Fruit fly (Drosophila melanogaster) whole organism, embryonic: ENCODE results near the gene CG14142.
A peak's percentile ranks its signal among the peaks of the same experiment; 100 is the strongest.

Experiments
- Asciz ChIP-seq: fragments of 200-800 bp; sonication (Bioruptor generic); optimal IDR thresholded peaks from 2 replicates; lab custom pipeline; 2017; ENCODE audit warnings: missing biosample characterization, mild to moderate bottlenecking, missing genetic modification characterization, missing genetic modification reagents
- Atf3 ChIP-seq: fragments of 200-800 bp; sonication (Bioruptor generic); optimal IDR thresholded peaks from 3 replicates; lab custom pipeline; 2016; ENCODE audit warnings: missing biosample characterization, missing genetic modification characterization
- Awh ChIP-seq: fragments of 200-800 bp; sonication (Bioruptor generic); IDR thresholded peaks from 2 replicates; pipeline ENCODE4, ENCODE4 v1.3.6; 2022; ENCODE audit warnings: missing biosample characterization, missing genetic modification characterization
- CG11093 ChIP-seq: fragments of 200-800 bp; sonication (Bioruptor generic); IDR thresholded peaks from 3 replicates; pipeline ENCODE4 v1.3.6; 2022; ENCODE audit warnings: missing biosample characterization, missing genetic modification characterization
- CG11247 ChIP-seq: fragments of 200-800 bp; sonication (Bioruptor generic); IDR thresholded peaks from 2 replicates; pipeline ENCODE4 v1.3.6; 2022; ENCODE audit warnings: missing biosample characterization, missing genetic modification characterization
- CG11398 ChIP-seq: fragments of 200-800 bp; sonication (Bioruptor generic); optimal IDR thresholded peaks from 2 replicates; lab custom pipeline; 2016; ENCODE audit warnings: missing biosample characterization, missing genetic modification characterization
- CG11560 ChIP-seq: fragments of 200-800 bp; sonication (Bioruptor generic); IDR thresholded peaks from 3 replicates; pipeline ENCODE4 v1.3.6; 2022; ENCODE audit warnings: missing biosample characterization, missing genetic modification characterization
- CG13123 ChIP-seq: fragments of 200-800 bp; sonication (Bioruptor generic); optimal IDR thresholded peaks from 2 replicates; lab custom pipeline; 2016; ENCODE audit warnings: missing biosample characterization, missing genetic modification characterization
- CG13775 ChIP-seq: fragments of 200-800 bp; sonication (Bioruptor generic); optimal IDR thresholded peaks from 3 replicates; lab custom pipeline; 2017; ENCODE audit warnings: missing biosample characterization, mild to moderate bottlenecking, missing genetic modification characterization
- CG14014 ChIP-seq: fragments of 200-800 bp; sonication (Bioruptor generic); IDR thresholded peaks from 2 replicates; pipeline ENCODE4 v1.3.6; 2022; ENCODE audit warnings: missing biosample characterization, missing genetic modification characterization
- CG14667 ChIP-seq: fragments of 200-800 bp; sonication (Bioruptor generic); IDR thresholded peaks from 2 replicates; pipeline ENCODE4 v1.3.6; 2022; ENCODE audit warnings: missing biosample characterization, missing genetic modification characterization
- CG14965 ChIP-seq: fragments of 200-800 bp; sonication (Bioruptor generic); optimal IDR thresholded peaks from 2 replicates; lab custom pipeline; 2016; ENCODE audit warnings: missing biosample characterization, missing genetic modification characterization, borderline replicate concordance
- CG15696 ChIP-seq: fragments of 200-800 bp; sonication (Bioruptor generic); optimal IDR thresholded peaks from 2 replicates; lab custom pipeline; 2019; ENCODE audit warnings: missing biosample characterization, mild to moderate bottlenecking, missing genetic modification characterization, moderate library complexity
- CG17568 ChIP-seq: fragments of 200-800 bp; sonication (Bioruptor generic); optimal IDR thresholded peaks from 2 replicates; lab custom pipeline; 2018; ENCODE audit warnings: missing biosample characterization, mild to moderate bottlenecking, missing genetic modification characterization, moderate library complexity
- CG17612 ChIP-seq: fragments of 200-800 bp; sonication (Bioruptor generic); IDR thresholded peaks from 2 replicates; pipeline ENCODE4 v1.3.6; 2022; ENCODE audit warnings: missing biosample characterization, missing genetic modification characterization
- CG17802 ChIP-seq: fragments of 200-800 bp; sonication (Bioruptor generic); optimal IDR thresholded peaks from 2 replicates; lab custom pipeline; 2018; ENCODE audit warnings: missing biosample characterization, mild to moderate bottlenecking, missing genetic modification characterization, moderate library complexity
- CG2199 ChIP-seq: fragments of 200-800 bp; sonication (Bioruptor generic); IDR thresholded peaks from 3 replicates; pipeline ENCODE4 v1.3.6; 2022; ENCODE audit warnings: missing biosample characterization, missing genetic modification characterization
- CG31224 ChIP-seq: fragments of 200-800 bp; sonication (Bioruptor generic); IDR thresholded peaks from 2 replicates; pipeline ENCODE4 v1.3.6; 2022; ENCODE audit warnings: missing biosample characterization, missing genetic modification characterization
- CG32532 ChIP-seq: fragments of 200-800 bp; sonication (Bioruptor generic); IDR thresholded peaks from 2 replicates; pipeline ENCODE4 v1.3.6; 2022; ENCODE audit warnings: missing biosample characterization, missing genetic modification characterization
- CG4707 ChIP-seq: fragments of 200-800 bp; sonication (Bioruptor generic); optimal IDR thresholded peaks from 2 replicates; lab custom pipeline; 2018; ENCODE audit warnings: missing biosample characterization, mild to moderate bottlenecking, missing genetic modification characterization, moderate library complexity
- CG5180 ChIP-seq: fragments of 200-800 bp; sonication (Bioruptor generic); optimal IDR thresholded peaks from 3 replicates; lab custom pipeline; 2017; ENCODE audit warnings: missing biosample characterization, missing genetic modification characterization, mild to moderate bottlenecking, moderate library complexity, missing genetic modification reagents
- CG6854 ChIP-seq: fragments of 200-800 bp; sonication (Bioruptor generic); optimal IDR thresholded peaks from 3 replicates; lab custom pipeline; 2017; ENCODE audit warnings: missing biosample characterization, mild to moderate bottlenecking, missing genetic modification characterization
- CG7963 ChIP-seq: fragments of 200-800 bp; sonication (Bioruptor generic); IDR thresholded peaks from 3 replicates; pipeline ENCODE4 v1.3.6; 2022; ENCODE audit warnings: missing biosample characterization, missing genetic modification characterization; ENCODE audit not compliant: partially characterized antibody
- CG8281 ChIP-seq: fragments of 200-800 bp; sonication (Bioruptor generic); optimal IDR thresholded peaks from 2 replicates; lab custom pipeline; 2018; ENCODE audit warnings: missing biosample characterization, mild to moderate bottlenecking, missing genetic modification characterization, moderate library complexity
- CG8359 ChIP-seq: fragments of 200-800 bp; sonication (Bioruptor generic); optimal IDR thresholded peaks from 2 replicates; lab custom pipeline; 2017; ENCODE audit warnings: missing biosample characterization, mild to moderate bottlenecking, missing genetic modification characterization, borderline replicate concordance
- D19A ChIP-seq: fragments of 200-800 bp; optimal IDR thresholded peaks from 3 replicates; lab custom pipeline; 2019; ENCODE audit warnings: missing biosample characterization, mild to moderate bottlenecking, missing genetic modification characterization, moderate library complexity
- Doc2 ChIP-seq: fragments of 200-800 bp; sonication (Bioruptor generic); IDR thresholded peaks from 2 replicates; pipeline ENCODE4 v1.3.6; 2022; ENCODE audit warnings: missing biosample characterization, missing genetic modification characterization
- Drgx ChIP-seq: fragments of 200-800 bp; sonication (Bioruptor generic); IDR thresholded peaks from 2 replicates; pipeline ENCODE4 v1.3.6; 2022; ENCODE audit warnings: missing biosample characterization, missing genetic modification characterization
- Gug ChIP-seq: fragments of 200-800 bp; sonication (Bioruptor generic); IDR thresholded peaks from 4 replicates; pipeline ENCODE4 v1.3.6; 2022; ENCODE audit warnings: missing biosample characterization, missing genetic modification characterization
- HHEX ChIP-seq: fragments of 200-800 bp; sonication (Bioruptor generic); optimal IDR thresholded peaks from 3 replicates; lab custom pipeline; 2017; ENCODE audit warnings: missing biosample characterization, mild to moderate bottlenecking, missing genetic modification characterization, missing genetic modification reagents
- Hr39 ChIP-seq: fragments of >200 bp; optimal IDR thresholded peaks from 2 replicates; lab custom pipeline; 2017
- Lhr ChIP-seq: fragments of 200-800 bp; sonication (Bioruptor generic); optimal IDR thresholded peaks from 3 replicates; lab custom pipeline; 2017; ENCODE audit warnings: mild to moderate bottlenecking, missing biosample characterization, missing genetic modification reagents, missing genetic modification characterization
- Nf-YB ChIP-seq: fragments of 200-800 bp; sonication (Bioruptor generic); optimal IDR thresholded peaks from 3 replicates; lab custom pipeline; 2019; ENCODE audit warnings: missing biosample characterization, mild to moderate bottlenecking, missing genetic modification characterization, moderate library complexity
- abd-A ChIP-seq: fragments of 200-800 bp; sonication (Bioruptor generic); optimal IDR thresholded peaks from 3 replicates; lab custom pipeline; 2019; ENCODE audit warnings: missing biosample characterization, mild to moderate bottlenecking, missing genetic modification characterization, moderate library complexity
- amos ChIP-seq: fragments of 200-800 bp; sonication (Bioruptor generic); IDR thresholded peaks from 2 replicates; pipeline ENCODE4 v1.3.6; 2022; ENCODE audit warnings: missing biosample characterization, missing genetic modification characterization; ENCODE audit not compliant: partially characterized antibody
- bab2 ChIP-seq: fragments of 200-800 bp; sonication (Bioruptor generic); optimal IDR thresholded peaks from 2 replicates; lab custom pipeline; 2016; ENCODE audit warnings: missing biosample characterization, missing genetic modification characterization
- bbx ChIP-seq: fragments of 200-800 bp; sonication (Bioruptor generic); IDR thresholded peaks from 2 replicates; pipeline ENCODE4 v1.3.6; 2022; ENCODE audit warnings: missing biosample characterization, missing genetic modification characterization; ENCODE audit not compliant: partially characterized antibody
- br ChIP-seq: fragments of >200 bp; optimal IDR thresholded peaks from 2 replicates; lab custom pipeline; 2017
- btn ChIP-seq: fragments of 200-800 bp; sonication (Bioruptor generic); optimal IDR thresholded peaks from 2 replicates; lab custom pipeline; 2016; ENCODE audit warnings: missing biosample characterization, missing genetic modification characterization
- cg ChIP-seq: fragments of 200-800 bp; sonication (Bioruptor generic); optimal IDR thresholded peaks from 3 replicates; lab custom pipeline; 2019; ENCODE audit warnings: missing biosample characterization, mild to moderate bottlenecking, missing genetic modification characterization, moderate library complexity
- chinmo ChIP-seq: fragments of 200-800 bp; sonication (Bioruptor generic); IDR thresholded peaks from 4 replicates; pipeline ENCODE4 v1.3.6; 2022; ENCODE audit warnings: missing biosample characterization, missing genetic modification characterization; ENCODE audit not compliant: partially characterized antibody
- crc ChIP-seq: fragments of 200-800 bp; sonication (Bioruptor generic); optimal IDR thresholded peaks from 2 replicates; lab custom pipeline; 2016; ENCODE audit warnings: missing biosample characterization, missing genetic modification characterization
- croc ChIP-seq: fragments of 200-800 bp; sonication (Bioruptor generic); conservative IDR thresholded peaks from 3 replicates; pipeline ENCODE4 v1.3.6; 2022; ENCODE audit warnings: missing biosample characterization, missing genetic modification characterization
- fd3F ChIP-seq: fragments of 200-800 bp; sonication (Bioruptor generic); optimal IDR thresholded peaks from 2 replicates; lab custom pipeline; 2018; ENCODE audit warnings: missing biosample characterization, mild to moderate bottlenecking, missing genetic modification characterization, moderate library complexity
- gcm2 ChIP-seq: fragments of 200-800 bp; sonication (Bioruptor generic); optimal IDR thresholded peaks from 2 replicates; lab custom pipeline; 2016; ENCODE audit warnings: missing biosample characterization, missing genetic modification characterization
- luna ChIP-seq: fragments of 200-800 bp; sonication (Bioruptor generic); optimal IDR thresholded peaks from 2 replicates; lab custom pipeline; 2016; ENCODE audit warnings: missing biosample characterization, missing genetic modification characterization
- mam ChIP-seq: fragments of 200-800 bp; sonication (Bioruptor generic); optimal IDR thresholded peaks from 3 replicates; lab custom pipeline; 2016; ENCODE audit warnings: missing biosample characterization, missing genetic modification characterization
- otp ChIP-seq: fragments of 200-800 bp; sonication (Bioruptor generic); IDR thresholded peaks from 3 replicates; pipeline ENCODE4, ENCODE4 v1.3.6; 2022; ENCODE audit warnings: missing biosample characterization, missing genetic modification characterization
- pnt ChIP-seq: fragments of 200-800 bp; sonication (Bioruptor generic); optimal IDR thresholded peaks from 3 replicates; lab custom pipeline; 2016; ENCODE audit warnings: missing biosample characterization, missing genetic modification characterization
- pzg ChIP-seq: fragments of 200-800 bp; sonication (Bioruptor generic); optimal IDR thresholded peaks from 3 replicates; lab custom pipeline; 2018; ENCODE audit warnings: missing biosample characterization, mild to moderate bottlenecking, missing genetic modification characterization, moderate library complexity
- run ChIP-seq: fragments of 200-800 bp; sonication (Bioruptor generic); optimal IDR thresholded peaks from 3 replicates; lab custom pipeline; 2018; ENCODE audit warnings: missing biosample characterization, mild to moderate bottlenecking, missing genetic modification characterization
- twi ChIP-seq: fragments of 200-800 bp; optimal IDR thresholded peaks from 2 replicates; lab custom pipeline; 2019; ENCODE audit warnings: missing biosample characterization, mild to moderate bottlenecking, missing genetic modification characterization, moderate library complexity

Gene CG14142

dm6 chr3L:11210517-11210916 is 37.2 kb downstream of the CG14142 start, which contains the start of the genes Ube3a and CG7600 (continued):
- TF ChIP-seq CG2199 (GFP tag; lab: Robert Waterston, UW), result no peak
- TF ChIP-seq CG6854 (GFP tag; lab: Kevin White, UChicago), result no peak
- peak; percentile 27; the same call in 1 of the 3 replicates for TF ChIP-seq CG11560
- TF ChIP-seq CG8281 (tag; lab: Kevin White, UChicago), result no peak
- TF ChIP-seq CG11093 (GFP tag; lab: Robert Waterston, UW), result no peak
- TF ChIP-seq Hr39 (lab: Kevin White, UChicago), result no peak
- peak; percentile 28 for TF ChIP-seq twi (tag; lab: Kevin White, UChicago)
- no peak for TF ChIP-seq CG11398 (GFP tag; lab: Kevin White, UChicago)
- no peak for TF ChIP-seq CG17802
- TF ChIP-seq CG13775 (GFP tag; lab: Kevin White, UChicago), result peak; percentile 5
- no peak for TF ChIP-seq Doc2
- no peak for TF ChIP-seq Gug
- peak; percentile 48 for TF ChIP-seq Atf3 (GFP tag; lab: Kevin White, UChicago)
- TF ChIP-seq CG13123 (GFP tag; lab: Kevin White, UChicago), result no peak
- TF ChIP-seq mam (GFP tag; lab: Kevin White, UChicago), result peak; percentile 45
- peak; percentile 100 for TF ChIP-seq CG7963
- no peak for TF ChIP-seq CG14667 (GFP tag; lab: Robert Waterston, UW)
- TF ChIP-seq CG5180, result no peak
- TF ChIP-seq HHEX (GFP tag; lab: Kevin White, UChicago), result no peak
- TF ChIP-seq CG31224 (GFP tag; lab: Robert Waterston, UW), result no peak
- peak; percentile 97 for TF ChIP-seq pzg (GFP tag; lab: Kevin White, UChicago)
- TF ChIP-seq Asciz (GFP tag; lab: Kevin White, UChicago), result no peak
- TF ChIP-seq btn (GFP tag; lab: Kevin White, UChicago), result no peak
- no peak for TF ChIP-seq br (lab: Kevin White, UChicago)
- TF ChIP-seq run, result peak; percentile 2
- peak; percentile 20; the same call in 1 of the 2 replicates for TF ChIP-seq CG11247
- no peak for TF ChIP-seq CG32532 (GFP tag; lab: Robert Waterston, UW)
- TF ChIP-seq Drgx (GFP tag; lab: Robert Waterston, UW), result no peak
- TF ChIP-seq CG14014, result no peak
- no peak for TF ChIP-seq Awh
- no peak for TF ChIP-seq gcm2
- TF ChIP-seq Lhr, result peak; percentile 27
- TF ChIP-seq CG4707 (GFP tag; lab: Kevin White, UChicago), result no peak
- no peak for TF ChIP-seq CG14965
- TF ChIP-seq CG17568 (GFP tag; lab: Kevin White, UChicago), result no peak
- peak; percentile 11 for TF ChIP-seq cg (GFP tag; lab: Kevin White, UChicago)
- TF ChIP-seq abd-A, result peak; percentile 94
- TF ChIP-seq Nf-YB, result peak; percentile 9
- no peak for TF ChIP-seq otp (GFP tag; lab: Robert Waterston, UW)
- TF ChIP-seq fd3F, result no peak
- no peak for TF ChIP-seq crc (GFP tag; lab: Kevin White, UChicago)
- peak; percentile 99 for TF ChIP-seq amos (GFP tag; lab: Robert Waterston, UW)
- TF ChIP-seq CG8359 (GFP tag; lab: Kevin White, UChicago), result no peak
- TF ChIP-seq chinmo (GFP tag; lab: Robert Waterston, UW), result peak; percentile 100
- no peak for TF ChIP-seq luna (GFP tag; lab: Kevin White, UChicago)
- TF ChIP-seq CG15696, result no peak
- TF ChIP-seq bbx, result peak; percentile 100
- TF ChIP-seq pnt (GFP tag; lab: Kevin White, UChicago), result no peak
- no peak for TF ChIP-seq bab2 (GFP tag; lab: Kevin White, UChicago)
- no peak for TF ChIP-seq CG17612 (GFP tag; lab: Robert Waterston, UW)
- TF ChIP-seq croc (GFP tag; lab: Robert Waterston, UW), result no peak
- TF ChIP-seq D19A, result no peak
